Fruit fly (Drosophila melanogaster) whole organism, embryonic: Measurements from ENCODE around the gene barc.
A peak's percentile ranks its signal among the peaks of the same experiment; 100 is the strongest.

Experiments used
- Awh ChIP-seq: fragments of 200-800 bp; sonication (Bioruptor generic); IDR thresholded peaks from 2 replicates; pipeline ENCODE4, ENCODE4 v1.3.6; 2022; ENCODE audit warnings: missing biosample characterization, missing genetic modification characterization
- CG10274 ChIP-seq: fragments of 200-800 bp; sonication (Bioruptor generic); optimal IDR thresholded peaks from 3 replicates; lab custom pipeline; 2017; ENCODE audit warnings: missing biosample characterization, mild to moderate bottlenecking, missing genetic modification characterization
- CG12071 ChIP-seq: fragments of 200-800 bp; sonication (Bioruptor generic); optimal IDR thresholded peaks from 3 replicates; lab custom pipeline; 2018; ENCODE audit warnings: missing biosample characterization, mild to moderate bottlenecking, missing genetic modification characterization
- CG12104 ChIP-seq: fragments of 200-800 bp; sonication (Bioruptor generic); optimal IDR thresholded peaks from 3 replicates; lab custom pipeline; 2016; ENCODE audit warnings: missing biosample characterization, missing genetic modification characterization
- CG12942 ChIP-seq: fragments of 200-800 bp; sonication (Bioruptor generic); optimal IDR thresholded peaks from 3 replicates; lab custom pipeline; 2016; ENCODE audit warnings: missing biosample characterization, missing genetic modification characterization
- CG14050 ChIP-seq: fragments of 200-800 bp; sonication (Bioruptor generic); IDR thresholded peaks from 3 replicates; pipeline ENCODE4 v1.3.6; 2022; ENCODE audit warnings: missing biosample characterization, missing genetic modification characterization
- CG14860 ChIP-seq: fragments of 200-800 bp; sonication (Bioruptor generic); IDR thresholded peaks from 3 replicates; pipeline ENCODE4 v1.3.6; 2022; ENCODE audit warnings: missing biosample characterization, missing genetic modification characterization; ENCODE audit not compliant: partially characterized antibody
- CG15514 ChIP-seq: fragments of 200-800 bp; sonication (Bioruptor generic); optimal IDR thresholded peaks from 3 replicates; lab custom pipeline; 2017; ENCODE audit warnings: missing biosample characterization, missing genetic modification characterization, mild to moderate bottlenecking, moderate library complexity, missing genetic modification reagents
- CG1602 ChIP-seq: fragments of 200-800 bp; sonication (Bioruptor generic); optimal IDR thresholded peaks from 3 replicates; lab custom pipeline; 2016; ENCODE audit warnings: missing biosample characterization, missing genetic modification characterization
- CG1647 ChIP-seq: fragments of 200-800 bp; sonication (Bioruptor generic); optimal IDR thresholded peaks from 3 replicates; lab custom pipeline; 2016; ENCODE audit warnings: missing biosample characterization, missing genetic modification characterization
- CG17359 ChIP-seq: fragments of 200-800 bp; sonication (Bioruptor generic); optimal IDR thresholded peaks from 3 replicates; lab custom pipeline; 2018; ENCODE audit warnings: missing biosample characterization, mild to moderate bottlenecking, missing genetic modification characterization, moderate library complexity
- CG2116 ChIP-seq: fragments of 200-800 bp; sonication (Bioruptor generic); optimal IDR thresholded peaks from 3 replicates; lab custom pipeline; 2018; ENCODE audit warnings: missing biosample characterization, mild to moderate bottlenecking, missing genetic modification characterization
- CG2199 ChIP-seq: fragments of 200-800 bp; sonication (Bioruptor generic); IDR thresholded peaks from 3 replicates; pipeline ENCODE4 v1.3.6; 2022; ENCODE audit warnings: missing biosample characterization, missing genetic modification characterization
- CG2678 ChIP-seq: fragments of 200-800 bp; sonication (Bioruptor generic); optimal IDR thresholded peaks from 3 replicates; lab custom pipeline; 2019; ENCODE audit warnings: missing biosample characterization, mild to moderate bottlenecking, missing genetic modification characterization, moderate library complexity
- CG2712 ChIP-seq: fragments of 200-800 bp; optimal IDR thresholded peaks from 3 replicates; lab custom pipeline; 2019; ENCODE audit warnings: missing biosample characterization, mild to moderate bottlenecking, missing genetic modification characterization, moderate library complexity
- CG2889 ChIP-seq: fragments of 200-800 bp; sonication (Bioruptor generic); IDR thresholded peaks from 3 replicates; pipeline ENCODE4 v1.3.6; 2022; ENCODE audit warnings: missing biosample characterization, missing genetic modification characterization
- CG31224 ChIP-seq: fragments of 200-800 bp; sonication (Bioruptor generic); IDR thresholded peaks from 2 replicates; pipeline ENCODE4 v1.3.6; 2022; ENCODE audit warnings: missing biosample characterization, missing genetic modification characterization
- CG32772 ChIP-seq: fragments of 200-800 bp; sonication (Bioruptor generic); IDR thresholded peaks from 2 replicates; pipeline ENCODE4 v1.3.6; 2022; ENCODE audit warnings: missing biosample characterization, missing genetic modification characterization
- CG4360 ChIP-seq: fragments of 200-800 bp; sonication (Bioruptor generic); IDR thresholded peaks from 2 replicates; pipeline ENCODE4 v1.3.6; 2022; ENCODE audit warnings: missing biosample characterization, missing genetic modification characterization
- CG7372 ChIP-seq: fragments of 200-800 bp; sonication (Bioruptor generic); IDR thresholded peaks from 2 replicates; pipeline ENCODE4 v1.3.6; 2022; ENCODE audit warnings: missing biosample characterization, missing genetic modification characterization
- CG8765 ChIP-seq: fragments of 200-800 bp; sonication (Bioruptor generic); IDR thresholded peaks from 2 replicates; pipeline ENCODE4 v1.3.6; 2022; ENCODE audit warnings: missing biosample characterization, missing genetic modification characterization
- CG9932 ChIP-seq: fragments of 200-800 bp; sonication (Bioruptor generic); IDR thresholded peaks from 2 replicates; pipeline ENCODE4 v1.3.6; 2022; ENCODE audit warnings: missing biosample characterization, missing genetic modification characterization
- Deaf1 ChIP-seq: fragments of 200-800 bp; optimal IDR thresholded peaks from 3 replicates; lab custom pipeline; 2019; ENCODE audit warnings: missing biosample characterization, mild to moderate bottlenecking, missing genetic modification characterization, moderate library complexity
- ERR ChIP-seq: fragments of 200-800 bp; sonication (Bioruptor generic); optimal IDR thresholded peaks from 2 replicates; lab custom pipeline; 2016; ENCODE audit warnings: missing biosample characterization, missing genetic modification characterization
- Fer2 ChIP-seq: fragments of 200-800 bp; sonication (Bioruptor generic); optimal IDR thresholded peaks from 2 replicates; lab custom pipeline; 2018; ENCODE audit warnings: missing biosample characterization, mild to moderate bottlenecking, missing genetic modification characterization, moderate library complexity
- Gug ChIP-seq: fragments of 200-800 bp; sonication (Bioruptor generic); IDR thresholded peaks from 4 replicates; pipeline ENCODE4 v1.3.6; 2022; ENCODE audit warnings: missing biosample characterization, missing genetic modification characterization
- H15 ChIP-seq: fragments of 200-800 bp; sonication (Bioruptor generic); IDR thresholded peaks from 3 replicates; pipeline ENCODE4 v1.3.6; 2022; ENCODE audit warnings: missing biosample characterization, missing genetic modification characterization
- HHEX ChIP-seq: fragments of 200-800 bp; sonication (Bioruptor generic); optimal IDR thresholded peaks from 3 replicates; lab custom pipeline; 2017; ENCODE audit warnings: missing biosample characterization, mild to moderate bottlenecking, missing genetic modification characterization, missing genetic modification reagents
- Hmr ChIP-seq: fragments of 200-800 bp; sonication (Bioruptor generic); optimal IDR thresholded peaks from 3 replicates; lab custom pipeline; 2017; ENCODE audit warnings: mild to moderate bottlenecking, missing biosample characterization, missing genetic modification reagents, missing genetic modification characterization
- Sin3A ChIP-seq: fragments of >200 bp; optimal IDR thresholded peaks from 2 replicates; lab custom pipeline; 2018
- bowl ChIP-seq: fragments of 200-800 bp; sonication (Bioruptor generic); IDR thresholded peaks from 2 replicates; pipeline ENCODE4 v1.3.6; 2022; ENCODE audit warnings: missing biosample characterization, missing genetic modification characterization
- crc ChIP-seq: fragments of 200-800 bp; sonication (Bioruptor generic); optimal IDR thresholded peaks from 2 replicates; lab custom pipeline; 2016; ENCODE audit warnings: missing biosample characterization, missing genetic modification characterization
- crol ChIP-seq: fragments of 200-800 bp; sonication (Bioruptor generic); IDR thresholded peaks from 2 replicates; pipeline ENCODE4 v1.3.6; 2022; ENCODE audit warnings: missing biosample characterization, missing genetic modification characterization
- crp ChIP-seq, 2 experiments: fragments of 200-800 bp; sonication (Bioruptor generic); optimal IDR thresholded peaks; 2 replicates in 1 of 2; 3 replicates in 1 of 2; lab custom pipeline; 2017; ENCODE audit warnings: missing biosample characterization in 2 of 2, missing genetic modification characterization in 2 of 2, mild to moderate bottlenecking in 1 of 2, moderate library complexity in 1 of 2
- cwo ChIP-seq: fragments of 200-800 bp; sonication (Bioruptor generic); optimal IDR thresholded peaks from 3 replicates; lab custom pipeline; 2017; ENCODE audit warnings: missing biosample characterization, missing genetic modification characterization, mild to moderate bottlenecking, moderate library complexity, missing genetic modification reagents
- danr ChIP-seq: fragments of 200-800 bp; sonication (Bioruptor generic); IDR thresholded peaks from 2 replicates; pipeline ENCODE4 v1.3.6; 2022; ENCODE audit warnings: missing biosample characterization, missing genetic modification characterization
- dmrt99B ChIP-seq: fragments of 200-800 bp; sonication (Bioruptor generic); optimal IDR thresholded peaks from 2 replicates; lab custom pipeline; 2018; ENCODE audit warnings: missing biosample characterization, mild to moderate bottlenecking, missing genetic modification characterization, moderate library complexity
- dysf ChIP-seq: fragments of 200-800 bp; sonication (Bioruptor generic); IDR thresholded peaks from 3 replicates; pipeline ENCODE4 v1.3.6; 2022; ENCODE audit warnings: missing biosample characterization, missing genetic modification characterization
- emc ChIP-seq: fragments of 200-800 bp; sonication (Bioruptor generic); optimal IDR thresholded peaks from 2 replicates; lab custom pipeline; 2016; ENCODE audit warnings: missing biosample characterization, missing genetic modification characterization
- ems ChIP-seq: fragments of 200-800 bp; sonication (Bioruptor generic); optimal IDR thresholded peaks from 3 replicates; lab custom pipeline; 2016; ENCODE audit warnings: missing biosample characterization, missing genetic modification characterization
- exex ChIP-seq: fragments of 200-800 bp; sonication (Bioruptor generic); optimal IDR thresholded peaks from 4 replicates; lab custom pipeline; 2018; ENCODE audit warnings: missing biosample characterization, mild to moderate bottlenecking, missing genetic modification characterization, moderate library complexity
- eyg ChIP-seq: fragments of 200-800 bp; sonication (Bioruptor generic); optimal IDR thresholded peaks from 3 replicates; lab custom pipeline; 2016; ENCODE audit warnings: missing biosample characterization, missing genetic modification characterization
- her ChIP-seq: fragments of 200-800 bp; sonication (Bioruptor generic); optimal IDR thresholded peaks from 2 replicates; lab custom pipeline; 2016; ENCODE audit warnings: missing biosample characterization, missing genetic modification characterization
- mirr ChIP-seq: fragments of 200-800 bp; sonication (Bioruptor generic); optimal IDR thresholded peaks from 3 replicates; lab custom pipeline; 2018; ENCODE audit warnings: missing biosample characterization, mild to moderate bottlenecking, missing genetic modification characterization
- oc ChIP-seq: fragments of 200-800 bp; sonication (Bioruptor generic); optimal IDR thresholded peaks from 2 replicates; lab custom pipeline; 2018; ENCODE audit warnings: missing biosample characterization, mild to moderate bottlenecking, missing genetic modification characterization, moderate library complexity
- shn ChIP-seq: fragments of 200-800 bp; sonication (Bioruptor generic); optimal IDR thresholded peaks from 3 replicates; lab custom pipeline; 2016; ENCODE audit warnings: missing biosample characterization, missing genetic modification characterization
- ssp ChIP-seq: fragments of 200-800 bp; sonication (Bioruptor generic); IDR thresholded peaks from 2 replicates; pipeline ENCODE4 v1.3.6; 2022; ENCODE audit warnings: missing biosample characterization, missing genetic modification characterization
- tll ChIP-seq, 2 experiments: fragments of 200-800 bp in 1 of 2; fragments of >200 bp in 1 of 2; sonication (Bioruptor generic) in 1 of 2; optimal IDR thresholded peaks; 2 replicates each; lab custom pipeline; 2017 to 2019; ENCODE audit warnings: missing biosample characterization in 2 of 2, missing genetic modification characterization in 2 of 2, mild to moderate bottlenecking in 1 of 2, moderate library complexity in 1 of 2
- ttk ChIP-seq: fragments of 200-800 bp; sonication (Bioruptor generic); IDR thresholded peaks from 2 replicates; pipeline ENCODE4 v2.1.2; 2022; ENCODE audit warnings: missing biosample characterization, missing genetic modification characterization
- unpg ChIP-seq: fragments of 200-800 bp; sonication (Bioruptor generic); optimal IDR thresholded peaks from 3 replicates; lab custom pipeline; 2018; ENCODE audit warnings: missing biosample characterization, mild to moderate bottlenecking, missing genetic modification characterization, moderate library complexity

The barc gene

dm6 chr3L:21382158-21382610 is 50.8 kb downstream of the barc start, which contains the start of gene rgn (continued):
- peak; percentile 82 for TF ChIP-seq HHEX (GFP tag; lab: Kevin White, UChicago)
- peak; percentile 92 for TF ChIP-seq Hmr (GFP tag; lab: Kevin White, UChicago)
- peak; percentile 33; the same call in 1 of the 2 replicates for TF ChIP-seq ssp (GFP tag; lab: Robert Waterston, UW)
- TF ChIP-seq exex (tag; lab: Kevin White, UChicago) = peak; percentile 42
- TF ChIP-seq CG1647 (GFP tag; lab: Kevin White, UChicago) = no peak
- peak; percentile 56; the same call in 1 of the 3 replicates for TF ChIP-seq H15 (GFP tag; lab: Robert Waterston, UW)
- peak; percentile 84 for TF ChIP-seq dmrt99B (tag; lab: Kevin White, UChicago)
- TF ChIP-seq ems (GFP tag; lab: Kevin White, UChicago) = peak; percentile 53
- peak; percentile 76 for TF ChIP-seq CG31224 (GFP tag; lab: Robert Waterston, UW)
- peak; percentile 72 for TF ChIP-seq CG2712 (tag; lab: Kevin White, UChicago)
- TF ChIP-seq tll (GFP tag; optimal IDR thresholded peaks at IDR 0.05; lab: Kevin White, UChicago) = no peak
- TF ChIP-seq CG9932 (GFP tag; lab: Robert Waterston, UW) = peak; percentile 77
- peak; percentile 23 for TF ChIP-seq emc
- TF ChIP-seq CG4360 (GFP tag; lab: Robert Waterston, UW) = no peak
- peak; percentile 44 for TF ChIP-seq her (GFP tag; lab: Kevin White, UChicago)
- peak; percentile 78 for TF ChIP-seq unpg (GFP tag; lab: Kevin White, UChicago)
- TF ChIP-seq CG17359 (tag; lab: Kevin White, UChicago) = peak; percentile 70
- peak; percentile 53 for TF ChIP-seq CG12071 (GFP tag; lab: Kevin White, UChicago)
- 0 out of 3 replicates have a peak, but pooled peaks have one; percentile 12 for TF ChIP-seq CG14860 (GFP tag; lab: Robert Waterston, UW)
- peak; percentile 63 for TF ChIP-seq Deaf1 (tag; lab: Kevin White, UChicago)
- TF ChIP-seq bowl = no peak
- peak; percentile 82 for TF ChIP-seq cwo (GFP tag; lab: Kevin White, UChicago)
- TF ChIP-seq shn (GFP tag; lab: Kevin White, UChicago) = peak; percentile 48
- peak; percentile 5 for TF ChIP-seq crc (GFP tag; lab: Kevin White, UChicago)
- peak; percentile 37; the same call in 1 of the 2 replicates for TF ChIP-seq CG8765
- peak; percentile 56 for TF ChIP-seq CG15514 (GFP tag; lab: Kevin White, UChicago)
- TF ChIP-seq CG32772 (GFP tag; lab: Robert Waterston, UW) = peak; percentile 67
- peak; percentile 67 for TF ChIP-seq CG1602 (GFP tag; lab: Kevin White, UChicago)
- peak; percentile 65 for TF ChIP-seq CG12104 (GFP tag; lab: Kevin White, UChicago)
- TF ChIP-seq crp (GFP tag; optimal IDR thresholded peaks at IDR 0.05; lab: Kevin White, UChicago) = peak in 1 of 2 experiments; percentile 3
- TF ChIP-seq ttk (GFP tag; lab: Robert Waterston, UW) = peak; percentile 53; the same call in 1 of the 2 replicates
- TF ChIP-seq CG10274 (GFP tag; lab: Kevin White, UChicago) = peak; percentile 23
- TF ChIP-seq eyg (GFP tag; lab: Kevin White, UChicago) = peak; percentile 64
- TF ChIP-seq Gug (GFP tag; lab: Robert Waterston, UW) = peak; percentile 63; the same call in 1 of the 4 replicates
- TF ChIP-seq ERR (GFP tag; lab: Kevin White, UChicago) = peak; percentile 3
- TF ChIP-seq dysf (GFP tag; lab: Robert Waterston, UW) = peak; percentile 88
- no peak for TF ChIP-seq Sin3A (lab: Kevin White, UChicago)
- peak; percentile 44; the same call in 1 of the 2 replicates for TF ChIP-seq danr (GFP tag; lab: Robert Waterston, UW)
- TF ChIP-seq CG12942 (GFP tag; lab: Kevin White, UChicago) = peak; percentile 65
- TF ChIP-seq Awh (GFP tag; lab: Robert Waterston, UW) = peak; percentile 61
- TF ChIP-seq CG7372 = peak; percentile 56; the same call in 1 of the 2 replicates
- TF ChIP-seq CG2116 = no peak
- peak; percentile 63; the same call in 2 of the 3 replicates for TF ChIP-seq CG2889
- TF ChIP-seq CG2199 (GFP tag; lab: Robert Waterston, UW) = peak; percentile 46; the same call in 1 of the 3 replicates
- TF ChIP-seq CG14050 (GFP tag; lab: Robert Waterston, UW) = peak; percentile 49; the same call in 2 of the 3 replicates
- TF ChIP-seq CG2678 (tag; lab: Kevin White, UChicago) = peak; percentile 89
- TF ChIP-seq mirr (GFP tag; lab: Kevin White, UChicago) = peak; percentile 25
- TF ChIP-seq oc (tag; lab: Kevin White, UChicago) = peak; percentile 55
- TF ChIP-seq Fer2 = peak; percentile 68
- TF ChIP-seq crol = no peak
